Worm (Caenorhabditis elegans) whole organism, L2 larva: Measurements from ENCODE around the gene exl-1.

ENCODE experiments used
- ceh-82 ChIP-seq: fragments of 150-350 bp; optimal IDR thresholded peaks from 2 replicates; lab custom pipeline; 2014; ENCODE audit warnings: missing biosample characterization, missing genetic modification characterization
- egl-27 ChIP-seq: sonication (generic microtip); optimal IDR thresholded peaks from 3 replicates; lab custom pipeline; 2017; ENCODE audit warnings: missing biosample characterization, missing genetic modification reagents, missing genetic modification characterization
- elt-1 ChIP-seq: fragments of 150-350 bp; optimal IDR thresholded peaks from 2 replicates; lab custom pipeline; 2014; ENCODE audit warnings: missing biosample characterization, missing genetic modification characterization
- lin-39 ChIP-seq: fragments of 150-350 bp; optimal IDR thresholded peaks from 2 replicates; lab custom pipeline; 2014; ENCODE audit warnings: missing biosample characterization, missing genetic modification reagents, missing genetic modification characterization
- mab-5 ChIP-seq: fragments of 150-350 bp; optimal IDR thresholded peaks from 2 replicates; lab custom pipeline; 2014; ENCODE audit warnings: missing biosample characterization, missing genetic modification characterization
- nhr-11 ChIP-seq: fragments of 150-350 bp; optimal IDR thresholded peaks from 2 replicates; lab custom pipeline; 2014; ENCODE audit warnings: missing biosample characterization, missing genetic modification characterization
- nhr-12 ChIP-seq: fragments of 150-350 bp; optimal IDR thresholded peaks from 2 replicates; lab custom pipeline; 2014; ENCODE audit warnings: missing biosample characterization, missing genetic modification characterization
- nhr-77 ChIP-seq: fragments of 150-350 bp; optimal IDR thresholded peaks from 2 replicates; lab custom pipeline; 2014; ENCODE audit warnings: missing biosample characterization, missing genetic modification characterization
- skn-1 ChIP-seq: sonication (generic microtip); optimal IDR thresholded peaks from 2 replicates; lab custom pipeline; 2017; ENCODE audit warnings: missing biosample characterization, missing genetic modification characterization
- snpc-4 ChIP-seq: fragments of 150-350 bp; optimal IDR thresholded peaks from 2 replicates; lab custom pipeline; 2014; ENCODE audit warnings: missing biosample characterization, missing genetic modification characterization
- unc-39 ChIP-seq: fragments of 150-350 bp; optimal IDR thresholded peaks from 2 replicates; lab custom pipeline; 2014; ENCODE audit warnings: missing biosample characterization, missing genetic modification characterization
- unc-62 ChIP-seq: fragments of 150-350 bp; optimal IDR thresholded peaks from 2 replicates; lab custom pipeline; 2014; ENCODE audit warnings: missing biosample characterization, missing genetic modification reagents, missing genetic modification characterization
- ztf-4 ChIP-seq: fragments of 150-350 bp; optimal IDR thresholded peaks from 2 replicates; lab custom pipeline; 2014; ENCODE audit warnings: missing biosample characterization, missing genetic modification characterization

DNA sequence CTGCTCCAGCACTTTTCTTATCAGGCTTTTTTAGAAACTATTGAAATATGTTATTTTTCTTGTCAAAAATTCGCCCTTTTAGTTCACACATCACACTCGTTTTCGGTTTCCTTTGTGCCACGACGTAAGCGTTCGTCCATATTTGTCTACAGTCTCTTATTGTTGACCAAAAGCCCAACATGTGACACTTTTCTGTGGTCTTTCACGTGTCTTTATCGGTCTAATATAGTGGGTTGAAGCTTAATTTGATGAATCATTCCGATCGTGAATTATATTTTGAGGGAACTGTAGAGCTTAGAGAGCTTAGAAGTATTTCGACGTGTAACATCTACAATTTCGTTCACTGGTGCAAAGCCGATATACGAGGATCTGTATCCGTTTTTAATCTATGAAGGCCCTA, 9.0 kb downstream of the exl-1 start:
- no peak for TF ChIP-seq snpc-4 (tag; lab: Kevin White, UChicago)
- no peak for TF ChIP-seq egl-27
- TF ChIP-seq ztf-4 (tag; lab: Kevin White, UChicago), result no peak
- no peak for TF ChIP-seq nhr-11 (tag; lab: Kevin White, UChicago)
- no peak for TF ChIP-seq unc-39 (tag; lab: Kevin White, UChicago)
- TF ChIP-seq nhr-77 (tag; lab: Kevin White, UChicago), result no peak
- TF ChIP-seq elt-1 (tag; lab: Kevin White, UChicago), result no peak
- no peak for TF ChIP-seq skn-1 (tag; lab: Kevin White, UChicago)
- TF ChIP-seq lin-39 (tag; lab: Kevin White, UChicago), result no peak
- TF ChIP-seq nhr-12 (tag; lab: Kevin White, UChicago), result no peak
- no peak for TF ChIP-seq ceh-82 (tag; lab: Kevin White, UChicago)
- TF ChIP-seq unc-62 (GFP tag; lab: Kevin White, UChicago), result no peak
- TF ChIP-seq mab-5 (tag; lab: Kevin White, UChicago), result no peak
